Fruit fly (Drosophila melanogaster) S2 (cell line): ENCODE data around the gene CG32260.

Experiments
- CG8478 ChIP-seq: fragments of >200 bp; optimal IDR thresholded peaks from 2 replicates; lab custom pipeline; 2018
- CTCF ChIP-seq, 2 experiments: fragments of >200 bp; optimal IDR thresholded peaks; 2 replicates each; lab custom pipeline; 2018

DNA sequence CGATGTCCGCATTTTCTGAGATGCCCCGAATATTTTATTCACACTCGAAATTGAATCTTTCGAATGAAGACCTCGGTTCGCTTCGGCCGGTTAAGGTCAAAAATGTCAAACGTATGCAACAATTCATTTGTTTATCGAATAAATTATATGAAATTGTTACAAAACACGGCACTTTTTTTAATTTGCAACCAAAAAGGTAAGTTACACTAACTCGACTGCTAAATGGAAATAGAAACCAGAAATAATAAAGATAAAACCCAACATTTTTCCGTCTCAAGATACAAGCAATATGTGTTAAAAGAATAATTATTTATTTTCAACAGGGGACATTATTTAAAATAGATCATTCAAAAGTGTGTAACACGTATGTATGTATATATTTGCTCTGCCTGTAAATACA is 28.2 kb upstream of the CG32260 start:
- TF ChIP-seq CG8478 (no peak), CTCF (optimal IDR thresholded peaks at IDR 0.05; lab: Kevin White, UChicago) (no peak)
